Fruit fly (Drosophila melanogaster): Measurements from ENCODE around the gene bab2.
A peak's percentile ranks its signal among the peaks of the same experiment; 100 is the strongest.

Gene bab2

DNA sequence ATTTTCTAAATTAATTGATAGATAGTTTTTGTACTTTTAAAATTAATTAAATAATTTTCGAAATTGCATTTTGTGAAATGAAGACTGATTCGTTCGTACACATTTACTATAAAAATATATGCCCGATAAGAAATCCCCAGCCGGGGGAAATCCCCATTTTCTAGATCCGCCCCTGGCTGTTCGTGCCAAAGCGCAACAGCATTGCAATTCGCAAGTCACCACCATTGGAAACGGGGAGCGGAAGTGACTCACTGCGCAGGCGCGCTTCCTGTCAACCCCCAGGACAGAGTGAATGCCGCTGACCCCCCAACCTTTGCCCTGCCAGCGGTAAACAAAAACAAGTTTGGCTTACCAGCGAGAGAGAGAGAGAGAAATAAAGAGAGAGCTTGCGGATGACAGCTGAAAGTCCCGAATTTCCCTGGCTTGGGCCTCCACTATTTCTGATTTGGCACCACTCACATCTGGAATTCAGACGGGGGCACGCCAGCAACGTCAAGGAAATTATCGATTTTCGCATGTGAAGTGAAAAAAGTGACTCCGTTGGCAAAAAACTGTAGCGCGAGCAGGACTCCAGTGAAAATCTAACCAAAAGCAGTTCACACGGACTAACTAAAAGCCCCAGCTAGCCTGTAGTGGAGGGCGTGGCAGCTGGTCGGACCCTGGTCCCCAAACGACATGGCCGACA is 18.9 kb upstream of the bab2 start, which contains the start of gene Aplip1:
Gene Aplip1, plus strand, starts transcription at position 450 of the 685 bp plus-strand sequence.
- TF ChIP-seq CG4496 (GFP tag; IDR thresholded peaks at IDR 0.05) (peak; percentile 39; the same call in 1 of the 3 replicates), CG10348 (GFP tag; IDR thresholded peaks at IDR 0.05) (no peak), fd96Ca (GFP tag; IDR thresholded peaks at IDR 0.05) (0 out of 3 replicates have a peak, but pooled peaks have one; percentile 10), rn (GFP tag; IDR thresholded peaks at IDR 0.05) (no peak), CG12605 (GFP tag; IDR thresholded peaks at IDR 0.05) (peak; percentile 31; the same call in 1 of the 2 replicates), gl (tag; optimal IDR thresholded peaks at IDR 0.05) (no peak)

DNA sequence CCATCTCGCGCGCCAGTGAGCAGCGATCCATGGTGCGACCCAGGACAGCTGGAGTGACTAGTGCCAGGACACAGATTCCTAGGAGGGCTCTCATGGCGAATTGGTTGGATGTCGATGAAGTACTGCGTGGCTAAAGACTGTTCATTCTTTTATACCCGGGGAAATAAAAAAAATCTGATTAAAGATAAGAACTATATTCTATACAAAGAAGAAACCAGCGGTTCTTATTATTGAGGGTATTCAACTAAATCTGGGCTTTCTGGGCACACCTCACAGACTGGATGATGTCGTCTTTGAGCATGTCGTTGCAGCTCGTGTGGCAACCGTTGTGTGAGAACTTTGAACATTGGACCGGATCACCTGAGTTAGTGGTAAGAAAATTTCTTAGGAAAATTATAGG is 18.1 kb upstream of the bab2 start, which contains the start of gene LysX:
Gene LysX, minus strand, starts transcription at position 101 of the 400 bp plus-strand sequence.
- no peak for TF ChIP-seq CG9948 (tag; optimal IDR thresholded peaks at IDR 0.05)

DNA sequence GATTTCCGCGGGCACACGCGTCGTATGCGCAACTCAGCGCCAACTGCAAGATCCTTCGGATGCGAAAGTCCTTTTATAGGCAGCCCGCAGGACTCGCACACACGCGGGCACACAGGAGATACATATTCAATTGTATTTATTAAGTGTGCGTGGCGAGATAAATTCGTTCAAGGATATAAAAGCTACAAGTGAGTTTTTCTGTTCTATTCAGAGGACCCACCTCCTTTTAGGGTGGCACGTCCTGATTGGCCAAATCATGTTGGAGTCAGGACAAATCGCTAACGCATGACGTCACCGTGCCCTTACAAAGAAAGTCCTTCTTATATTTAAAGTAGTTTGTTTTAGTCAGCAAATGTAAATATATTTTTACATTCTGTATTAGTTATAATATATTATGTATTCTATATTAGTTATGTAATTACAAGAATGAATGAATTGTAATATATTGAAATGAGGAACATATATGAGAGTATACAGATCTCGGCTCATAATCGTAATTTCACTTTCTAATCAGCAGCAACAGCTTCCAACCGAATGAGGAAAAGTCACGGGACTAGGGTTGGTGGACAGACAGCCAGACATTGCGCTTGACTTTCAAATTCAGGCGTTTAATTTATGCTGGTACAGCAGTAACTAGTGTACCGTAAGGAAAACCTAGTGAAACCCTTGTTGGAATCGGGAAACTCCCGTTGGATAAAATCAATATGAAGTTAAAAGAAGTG is 16.2 kb upstream of the bab2 start, which contains the start of gene Trhn:
Gene Trhn, minus strand, starts transcription at position 51 of the 722 bp plus-strand sequence.
- TF ChIP-seq CG34367 (tag; optimal IDR thresholded peaks at IDR 0.05) = no peak

DNA sequence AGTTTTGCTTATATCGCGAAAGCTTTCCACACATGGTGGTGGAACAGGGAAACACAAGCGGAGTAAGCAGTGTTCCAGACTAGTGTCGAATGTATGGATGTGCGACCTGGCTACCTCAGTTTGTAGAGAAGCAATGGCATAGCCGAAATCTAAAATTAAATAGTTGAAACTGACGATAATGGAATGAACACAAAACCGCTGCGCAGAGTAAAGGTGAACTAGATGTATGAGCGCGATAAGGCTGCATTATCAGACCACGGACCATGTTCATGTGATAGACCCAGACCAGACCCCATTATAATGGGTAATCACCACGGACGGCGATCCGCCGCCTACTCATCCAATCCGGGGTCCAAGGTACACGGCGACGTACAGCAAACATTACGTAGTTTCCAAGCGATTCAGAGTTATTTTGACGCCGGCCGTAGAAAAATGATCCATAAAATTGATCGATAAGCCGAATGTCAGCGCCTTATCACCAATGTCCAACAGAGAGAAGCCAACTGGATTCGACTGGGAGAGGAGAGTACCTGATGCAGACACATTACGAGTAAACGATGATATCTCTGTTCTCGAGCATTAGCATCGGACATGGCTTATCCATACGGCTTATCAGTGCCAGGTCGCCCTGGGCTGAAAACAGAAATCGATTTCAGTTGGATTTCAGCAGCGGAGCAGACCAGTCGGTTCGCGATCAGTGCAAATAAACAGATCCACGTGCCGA is 12.0 kb upstream of the bab2 start, which contains the start of gene CG13912:
Gene CG13912, plus strand, starts transcription at position 653 of the 724 bp plus-strand sequence.
- TF ChIP-seq D1 (tag; optimal IDR thresholded peaks at IDR 0.05) (no peak), fd96Ca (GFP tag; IDR thresholded peaks at IDR 0.05) (no peak), CG4496 (GFP tag; IDR thresholded peaks at IDR 0.05) (no peak), CG34367 (tag; optimal IDR thresholded peaks at IDR 0.05) (no peak), CG17806 (tag; optimal IDR thresholded peaks at IDR 0.05) (no peak), CG13204 (GFP tag; optimal IDR thresholded peaks at IDR 0.05) (peak; percentile 38), gl (tag; optimal IDR thresholded peaks at IDR 0.05) (peak; percentile 64), CG10348 (GFP tag; IDR thresholded peaks at IDR 0.05) (no peak), EcR (GFP tag; optimal IDR thresholded peaks at IDR 0.05) (peak; percentile 10), CG15710 (tag; optimal IDR thresholded peaks at IDR 0.05) (no peak), CG14655 (GFP tag; optimal IDR thresholded peaks at IDR 0.05) (peak; percentile 13), CG9948 (tag; optimal IDR thresholded peaks at IDR 0.05) (no peak), Pif1B (GFP tag; optimal IDR thresholded peaks at IDR 0.05) (no peak), CG12605 (GFP tag; IDR thresholded peaks at IDR 0.05) (no peak)

DNA sequence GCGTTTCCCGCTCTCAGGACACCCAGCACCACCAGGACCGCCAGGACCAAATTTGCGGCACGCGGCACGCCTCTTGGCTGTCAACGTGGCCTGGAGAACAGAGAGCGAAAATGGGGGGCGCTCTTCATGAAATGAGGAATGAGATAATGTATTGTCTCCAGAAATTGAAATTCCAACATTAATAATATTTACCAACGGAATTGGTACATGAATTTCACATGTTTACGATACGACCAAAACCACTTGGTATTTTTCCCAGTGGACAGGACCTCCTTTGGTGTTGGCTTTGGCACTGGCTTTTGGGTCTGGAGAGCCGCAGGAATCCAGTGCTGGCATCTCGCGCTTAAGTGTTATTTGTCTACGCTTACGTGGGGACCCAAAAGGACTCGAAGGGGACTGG is 6.4 kb upstream of the bab2 start:
- TF ChIP-seq Ets98B (GFP tag; IDR thresholded peaks at IDR 0.05) = peak; percentile 17; the same call in 1 of the 2 replicates
- peak; percentile 46 for TF ChIP-seq CG15710 (tag; optimal IDR thresholded peaks at IDR 0.05)
- peak; percentile 49; the same call in 1 of the 3 replicates for TF ChIP-seq fd96Ca (GFP tag; IDR thresholded peaks at IDR 0.05)
- no peak for TF ChIP-seq CG4496 (GFP tag; IDR thresholded peaks at IDR 0.05)
- peak; percentile 12 for TF ChIP-seq CG8159 (tag; optimal IDR thresholded peaks at IDR 0.05)

DNA sequence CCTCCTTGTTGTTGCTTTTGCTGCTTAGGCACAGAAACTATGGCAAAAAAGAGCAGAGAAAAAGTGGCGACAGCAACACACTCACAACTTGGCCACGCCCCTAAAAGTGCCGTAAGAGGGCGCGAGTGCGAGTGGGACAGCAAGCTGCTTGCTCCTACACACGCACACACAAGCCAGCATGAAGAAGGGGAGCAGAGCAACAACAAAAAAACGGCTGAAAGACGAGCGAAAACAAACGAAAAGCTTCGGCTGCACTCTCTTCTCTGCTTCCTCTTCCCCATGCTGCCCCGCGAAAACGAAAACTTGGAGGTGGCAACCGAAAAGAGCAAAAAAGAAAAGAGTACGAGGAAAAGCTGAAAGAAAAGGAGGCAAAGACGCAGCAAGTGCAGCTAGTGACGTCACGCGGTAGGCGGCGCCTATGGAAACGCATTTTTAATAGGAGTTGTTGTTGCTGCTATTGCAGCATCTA is 1.1 kb upstream of the bab2 start:
- TF ChIP-seq CG9948 (tag; optimal IDR thresholded peaks at IDR 0.05) (peak; percentile 40), CG17806 (tag; optimal IDR thresholded peaks at IDR 0.05) (peak; percentile 35), CG10348 (GFP tag; IDR thresholded peaks at IDR 0.05) (no peak), Pif1A (GFP tag; optimal IDR thresholded peaks at IDR 0.05) (peak; percentile 49), rn (GFP tag; IDR thresholded peaks at IDR 0.05) (peak; percentile 48; the same call in 1 of the 2 replicates), Ets98B (GFP tag; IDR thresholded peaks at IDR 0.05) (peak; percentile 71), D1 (tag; optimal IDR thresholded peaks at IDR 0.05) (no peak), CG8159 (tag; optimal IDR thresholded peaks at IDR 0.05) (peak; percentile 65), CG13204 (GFP tag; optimal IDR thresholded peaks at IDR 0.05) (peak; percentile 70), CG4496 (GFP tag; IDR thresholded peaks at IDR 0.05) (peak; percentile 82), CG14655 (GFP tag; optimal IDR thresholded peaks at IDR 0.05) (peak; percentile 72), Snoo (tag; optimal IDR thresholded peaks at IDR 0.05) (peak; percentile 30), CG8301 (tag; optimal IDR thresholded peaks at IDR 0.05) (peak; percentile 57), EcR (GFP tag; optimal IDR thresholded peaks at IDR 0.05) (peak; percentile 18), Pif1B (GFP tag; optimal IDR thresholded peaks at IDR 0.05) (no peak), CG12605 (GFP tag; IDR thresholded peaks at IDR 0.05) (peak; percentile 63), CG34367 (tag; optimal IDR thresholded peaks at IDR 0.05) (peak; percentile 79), CG15710 (tag; optimal IDR thresholded peaks at IDR 0.05) (peak; percentile 71), CG32121 (GFP tag; IDR thresholded peaks at IDR 0.05) (peak; percentile 77; the same call in 1 of the 2 replicates), gl (tag; optimal IDR thresholded peaks at IDR 0.05) (peak; percentile 84), fd96Ca (GFP tag; IDR thresholded peaks at IDR 0.05) (peak; percentile 80)

All from whole organism, pupa.